Fruit fly (Drosophila melanogaster) whole organism, prepupa: ENCODE measurements around the gene Nthl1.
A peak's percentile ranks its signal among the peaks of the same experiment; 100 is the strongest.

ENCODE experiments used
- Blimp-1 ChIP-seq: fragments of 200-800 bp; sonication (Bioruptor generic); optimal IDR thresholded peaks from 3 replicates; lab custom pipeline; 2017; ENCODE audit warnings: missing biosample characterization, missing genetic modification characterization, mild to moderate bottlenecking, moderate library complexity, missing genetic modification reagents
- CG10631 ChIP-seq: fragments of 200-800 bp; sonication (Bioruptor generic); optimal IDR thresholded peaks from 2 replicates; lab custom pipeline; 2016; ENCODE audit warnings: missing biosample characterization, missing genetic modification characterization
- CG10669 ChIP-seq: fragments of 200-800 bp; sonication (Bioruptor generic); optimal IDR thresholded peaks from 3 replicates; lab custom pipeline; 2018; ENCODE audit warnings: missing biosample characterization, mild to moderate bottlenecking, missing genetic modification characterization, moderate library complexity
- CG11294 ChIP-seq: fragments of 200-800 bp; sonication (Bioruptor generic); IDR thresholded peaks from 2 replicates; pipeline ENCODE4 v1.3.6; 2022; ENCODE audit warnings: missing biosample characterization, missing genetic modification characterization
- CG11762 ChIP-seq: fragments of 200-800 bp; sonication (Bioruptor generic); optimal IDR thresholded peaks from 3 replicates; lab custom pipeline; 2016; ENCODE audit warnings: missing biosample characterization, missing genetic modification characterization; ENCODE audit not compliant: insufficient read depth
- CG11902 ChIP-seq: fragments of 200-800 bp; sonication (Bioruptor generic); optimal IDR thresholded peaks from 3 replicates; lab custom pipeline; 2016; ENCODE audit warnings: missing biosample characterization, missing genetic modification characterization
- CG15336 ChIP-seq: fragments of 200-800 bp; sonication (Bioruptor generic); IDR thresholded peaks from 2 replicates; pipeline ENCODE4 v1.3.6; 2022; ENCODE audit warnings: missing biosample characterization, missing genetic modification characterization
- CG16779 ChIP-seq: fragments of 200-800 bp; sonication (Bioruptor generic); optimal IDR thresholded peaks from 3 replicates; lab custom pipeline; 2017; ENCODE audit warnings: missing biosample characterization, mild to moderate bottlenecking, missing genetic modification characterization
- CG3032 ChIP-seq: fragments of 200-800 bp; optimal IDR thresholded peaks from 2 replicates; lab custom pipeline; 2019; ENCODE audit warnings: missing biosample characterization, mild to moderate bottlenecking, missing genetic modification characterization, moderate library complexity
- CG31627 ChIP-seq: fragments of 200-800 bp; sonication (Bioruptor generic); optimal IDR thresholded peaks from 3 replicates; lab custom pipeline; 2016; ENCODE audit warnings: missing biosample characterization, missing genetic modification characterization
- CG34406 ChIP-seq: fragments of 200-800 bp; sonication (Bioruptor generic); optimal IDR thresholded peaks from 3 replicates; lab custom pipeline; 2016; ENCODE audit warnings: missing biosample characterization, missing genetic modification characterization
- CG3919 ChIP-seq: fragments of 200-800 bp; sonication (Bioruptor generic); optimal IDR thresholded peaks from 3 replicates; lab custom pipeline; 2016; ENCODE audit warnings: missing biosample characterization, missing genetic modification characterization
- CG7368 ChIP-seq: fragments of 200-800 bp; sonication (Bioruptor generic); optimal IDR thresholded peaks from 3 replicates; lab custom pipeline; 2016; ENCODE audit warnings: missing biosample characterization, missing genetic modification characterization
- CG8119 ChIP-seq: fragments of 200-800 bp; sonication (Bioruptor generic); IDR thresholded peaks from 3 replicates; pipeline ENCODE4 v1.3.6; 2022; ENCODE audit warnings: missing biosample characterization, missing genetic modification characterization
- CG8319 ChIP-seq: fragments of 200-800 bp; sonication (Bioruptor generic); optimal IDR thresholded peaks from 3 replicates; lab custom pipeline; 2016; ENCODE audit warnings: missing biosample characterization, missing genetic modification characterization
- CG8632 ChIP-seq: fragments of 200-800 bp; sonication (Bioruptor generic); optimal IDR thresholded peaks from 3 replicates; lab custom pipeline; 2016; ENCODE audit warnings: missing biosample characterization, missing genetic modification characterization
- Eip75B ChIP-seq: fragments of 200-800 bp; sonication (Bioruptor generic); optimal IDR thresholded peaks from 3 replicates; lab custom pipeline; 2016; ENCODE audit warnings: missing biosample characterization, missing genetic modification characterization
- Eip78C ChIP-seq: fragments of 200-800 bp; sonication (Bioruptor generic); peaks from one replicate; lab custom pipeline; 2016; ENCODE audit warnings: missing biosample characterization, missing genetic modification characterization
- Eip93F ChIP-seq: fragments of 200-800 bp; sonication (Bioruptor generic); optimal IDR thresholded peaks from 2 replicates; lab custom pipeline; 2016; ENCODE audit warnings: missing biosample characterization, mild to moderate bottlenecking, missing genetic modification characterization
- Ets96B ChIP-seq: fragments of 200-800 bp; optimal IDR thresholded peaks from 2 replicates; lab custom pipeline; 2019; ENCODE audit warnings: missing biosample characterization, mild to moderate bottlenecking, missing genetic modification characterization, moderate library complexity
- Gug ChIP-seq: fragments of 200-800 bp; sonication (Bioruptor generic); IDR thresholded peaks from 2 replicates; pipeline ENCODE4 v1.3.6; 2022; ENCODE audit warnings: missing biosample characterization, missing genetic modification characterization
- Hr38 ChIP-seq: sonication (Bioruptor generic); optimal IDR thresholded peaks from 2 replicates; lab custom pipeline; 2016; ENCODE audit warnings: missing biosample characterization, missing genetic modification characterization
- Hr39 ChIP-seq: fragments of 200-800 bp; sonication (Bioruptor generic); optimal IDR thresholded peaks from 2 replicates; lab custom pipeline; 2016; ENCODE audit warnings: missing biosample characterization, missing genetic modification characterization
- Hr4 ChIP-seq: fragments of 200-800 bp; sonication (Bioruptor generic); optimal IDR thresholded peaks from 3 replicates; lab custom pipeline; 2016; ENCODE audit warnings: missing biosample characterization, missing genetic modification characterization
- Lpt ChIP-seq: fragments of 200-800 bp; sonication (Bioruptor generic); optimal IDR thresholded peaks from 3 replicates; lab custom pipeline; 2016; ENCODE audit warnings: missing biosample characterization, missing genetic modification characterization
- Met ChIP-seq: fragments of 200-800 bp; sonication (Bioruptor generic); optimal IDR thresholded peaks from 3 replicates; lab custom pipeline; 2016; ENCODE audit warnings: missing biosample characterization, missing genetic modification characterization
- OdsH ChIP-seq: fragments of 200-800 bp; sonication (Bioruptor generic); optimal IDR thresholded peaks from 3 replicates; lab custom pipeline; 2016; ENCODE audit warnings: missing biosample characterization, missing genetic modification characterization
- Smox ChIP-seq: fragments of 200-800 bp; sonication (Bioruptor generic); optimal IDR thresholded peaks from 3 replicates; lab custom pipeline; 2016; ENCODE audit warnings: missing biosample characterization, missing genetic modification characterization
- Sox102F ChIP-seq: fragments of 200-800 bp; sonication (Bioruptor generic); optimal IDR thresholded peaks from 2 replicates; lab custom pipeline; 2016; ENCODE audit warnings: missing biosample characterization, mild to moderate bottlenecking, missing genetic modification characterization
- Sox14 ChIP-seq: fragments of 200-800 bp; sonication (Bioruptor generic); optimal IDR thresholded peaks from 3 replicates; lab custom pipeline; 2016; ENCODE audit warnings: missing biosample characterization, missing genetic modification characterization
- achi ChIP-seq: fragments of 200-800 bp; sonication (Bioruptor generic); optimal IDR thresholded peaks from 3 replicates; lab custom pipeline; 2016; ENCODE audit warnings: missing biosample characterization, missing genetic modification characterization
- cyc ChIP-seq: fragments of 200-800 bp; sonication (Bioruptor generic); optimal IDR thresholded peaks from 3 replicates; lab custom pipeline; 2016; ENCODE audit warnings: missing biosample characterization, missing genetic modification characterization
- dac ChIP-seq: fragments of 200-800 bp; sonication (Bioruptor generic); optimal IDR thresholded peaks from 2 replicates; lab custom pipeline; 2017; ENCODE audit warnings: missing biosample characterization, mild to moderate bottlenecking, missing genetic modification characterization
- dsx ChIP-seq: fragments of 200-800 bp; optimal IDR thresholded peaks from 3 replicates; lab custom pipeline; 2019; ENCODE audit warnings: missing biosample characterization, mild to moderate bottlenecking, missing genetic modification characterization, moderate library complexity; ENCODE audit not compliant: poor library complexity, severe bottlenecking
- eg ChIP-seq: fragments of 200-800 bp; sonication (Bioruptor generic); IDR thresholded peaks from 3 replicates; pipeline ENCODE4 v1.3.6; 2022; ENCODE audit warnings: missing biosample characterization, missing genetic modification characterization
- esn ChIP-seq: fragments of 200-800 bp; sonication (Bioruptor generic); optimal IDR thresholded peaks from 2 replicates; lab custom pipeline; 2016; ENCODE audit warnings: missing biosample characterization, mild to moderate bottlenecking, missing genetic modification characterization, moderate library complexity
- fd59A ChIP-seq: fragments of 200-800 bp; sonication (Bioruptor generic); optimal IDR thresholded peaks from 2 replicates; lab custom pipeline; 2017; ENCODE audit warnings: missing biosample characterization, mild to moderate bottlenecking, missing genetic modification characterization, missing genetic modification reagents
- fd85E ChIP-seq: fragments of 200-800 bp; sonication (Bioruptor generic); optimal IDR thresholded peaks from 3 replicates; lab custom pipeline; 2016; ENCODE audit warnings: missing biosample characterization, missing genetic modification characterization
- fkh ChIP-seq: fragments of 200-800 bp; sonication (Bioruptor generic); optimal IDR thresholded peaks from 3 replicates; lab custom pipeline; 2017; ENCODE audit warnings: missing biosample characterization, mild to moderate bottlenecking, missing genetic modification characterization, moderate library complexity
- lz ChIP-seq: fragments of 200-800 bp; sonication (Bioruptor generic); optimal IDR thresholded peaks from 3 replicates; lab custom pipeline; 2016; ENCODE audit warnings: missing biosample characterization, missing genetic modification characterization
- net ChIP-seq: fragments of 200-800 bp; sonication (Bioruptor generic); optimal IDR thresholded peaks from 3 replicates; lab custom pipeline; 2016; ENCODE audit warnings: missing biosample characterization, missing genetic modification characterization
- pdm3 ChIP-seq: fragments of 200-800 bp; sonication (Bioruptor generic); optimal IDR thresholded peaks from 3 replicates; lab custom pipeline; 2016; ENCODE audit warnings: missing biosample characterization, missing genetic modification characterization
- salr ChIP-seq, 2 experiments: fragments of 200-800 bp; sonication (Bioruptor generic); optimal IDR thresholded peaks; 3 replicates each; lab custom pipeline; 2016 to 2018; ENCODE audit warnings: missing biosample characterization in 2 of 2, missing genetic modification characterization in 2 of 2, mild to moderate bottlenecking in 1 of 2
- ss ChIP-seq, 2 experiments: fragments of 200-800 bp; sonication (Bioruptor generic); optimal IDR thresholded peaks; 2 replicates in 1 of 2; 3 replicates in 1 of 2; lab custom pipeline; 2017 to 2018; ENCODE audit warnings: mild to moderate bottlenecking in 2 of 2, missing biosample characterization in 2 of 2, missing genetic modification characterization in 2 of 2, moderate library complexity in 1 of 2
- vri ChIP-seq: fragments of 200-800 bp; sonication (Bioruptor generic); optimal IDR thresholded peaks from 3 replicates; lab custom pipeline; 2016; ENCODE audit warnings: missing biosample characterization, mild to moderate bottlenecking, missing genetic modification characterization

Gene Nthl1

dm6 chr2L:20915224-20915623, 12.4 kb downstream of the Nthl1 start (continued):
- TF ChIP-seq achi (peak; percentile 73), CG15336 (GFP tag; lab: Robert Waterston, UW) (peak; percentile 89), dac (no peak), fd59A (GFP tag; lab: Kevin White, UChicago) (peak; percentile 17), Lpt (GFP tag; lab: Kevin White, UChicago) (peak; percentile 75), CG31627 (GFP tag; lab: Kevin White, UChicago) (peak; percentile 36), CG11762 (GFP tag; lab: Kevin White, UChicago) (peak; percentile 20), CG16779 (no peak), vri (no peak), CG34406 (GFP tag; lab: Kevin White, UChicago) (peak; percentile 54), cyc (GFP tag; lab: Kevin White, UChicago) (peak; percentile 30), CG10631 (peak; percentile 70), fd85E (GFP tag; lab: Kevin White, UChicago) (no peak), Eip75B (peak; percentile 42), CG7368 (GFP tag; lab: Kevin White, UChicago) (no peak), Blimp-1 (GFP tag; lab: Kevin White, UChicago) (no peak), lz (GFP tag; lab: Kevin White, UChicago) (peak; percentile 29), esn (peak; percentile 48)

dm6 chr2L:20913528-20913927, 14.1 kb downstream of the Nthl1 start:
- TF ChIP-seq Ets96B: no peak
- peak; percentile 46 for TF ChIP-seq vri
- TF ChIP-seq CG3032: peak; percentile 5
- no peak for TF ChIP-seq Sox102F (GFP tag; lab: Kevin White, UChicago)
- no peak for TF ChIP-seq CG8632 (GFP tag; lab: Kevin White, UChicago)

- TF ChIP-seq Sox14 (GFP tag; lab: Kevin White, UChicago) (peak; percentile 70), Met (peak; percentile 78), Eip78C (GFP tag; lab: Kevin White, UChicago) (peak; percentile 91), CG8119 (0 out of 3 replicates have a peak, but pooled peaks have one; percentile 43), Lpt (GFP tag; lab: Kevin White, UChicago) (peak; percentile 27), eg (peak; percentile 64; the same call in 2 of the 3 replicates), fkh (no peak), Smox (GFP tag; lab: Kevin White, UChicago) (peak; percentile 61), OdsH (GFP tag; lab: Kevin White, UChicago) (peak; percentile 66), CG11902 (peak; percentile 45), cyc (GFP tag; lab: Kevin White, UChicago) (peak; percentile 47), net (peak; percentile 70), Hr39 (GFP tag; lab: Kevin White, UChicago) (peak; percentile 49), salr (GFP tag; optimal IDR thresholded peaks at IDR 0.05; lab: Kevin White, UChicago) (peak in 1 of 2 experiments; percentile 44), CG8319 (GFP tag; lab: Kevin White, UChicago) (peak; percentile 77), CG3032 (peak; percentile 61), dsx (GFP tag; lab: Kevin White, UChicago) (peak; percentile 24), CG15336 (GFP tag; lab: Robert Waterston, UW) (peak; percentile 55), CG34406 (GFP tag; lab: Kevin White, UChicago) (peak; percentile 76), fd85E (GFP tag; lab: Kevin White, UChicago) (peak; percentile 44), CG7368 (GFP tag; lab: Kevin White, UChicago) (peak; percentile 71), Eip93F (GFP tag; lab: Kevin White, UChicago) (no peak), Hr4 (GFP tag; lab: Kevin White, UChicago) (peak; percentile 53), CG10631 (peak; percentile 54), CG11294 (GFP tag; lab: Robert Waterston, UW) (peak; percentile 16; the same call in 1 of the 2 replicates), pdm3 (peak; percentile 65), CG31627 (GFP tag; lab: Kevin White, UChicago) (peak; percentile 59), CG16779 (peak; percentile 8), dac (no peak), fd59A (GFP tag; lab: Kevin White, UChicago) (peak; percentile 33), Hr38 (GFP tag; lab: Kevin White, UChicago) (no peak), Gug (GFP tag; lab: Robert Waterston, UW) (no peak), Eip75B (peak; percentile 77), CG10669 (GFP tag; lab: Kevin White, UChicago) (peak; percentile 65), Blimp-1 (GFP tag; lab: Kevin White, UChicago) (peak; percentile 68), ss (GFP tag; optimal IDR thresholded peaks at IDR 0.05; lab: Kevin White, UChicago) (peak; percentile 43 to 77), CG3919 (GFP tag; lab: Kevin White, UChicago) (peak; percentile 64)
Observed at dm6 chr2L:20912789-20913300, 14.8 kb downstream of the Nthl1 start.
